Worm (Caenorhabditis elegans) whole organism, late embryonic: ENCODE measurements around the gene old-1.

Experiments used
- ceh-31 ChIP-seq: sonication (generic microtip); optimal IDR thresholded peaks from 2 replicates; lab custom pipeline; 2016; ENCODE audit warnings: missing genetic modification characterization, missing compliant biosample characterization
- ceh-45 ChIP-seq: fragments of 200-800 bp; sonication (Bioruptor generic); IDR thresholded peaks from 2 replicates; pipeline ENCODE4 v1.3.6; 2022; ENCODE audit warnings: missing genetic modification reagents, missing genetic modification characterization, missing compliant biosample characterization
- ceh-9 ChIP-seq: sonication (generic microtip); optimal IDR thresholded peaks from 2 replicates; lab custom pipeline; 2016; ENCODE audit warnings: mild to moderate bottlenecking, missing genetic modification characterization, inconsistent platforms, missing compliant biosample characterization
- dmd-4 ChIP-seq: sonication (generic microtip); optimal IDR thresholded peaks from 2 replicates; lab custom pipeline; 2016; ENCODE audit warnings: borderline replicate concordance, missing genetic modification characterization, missing compliant biosample characterization
- elt-2 ChIP-seq: sonication (generic microtip); optimal IDR thresholded peaks from 2 replicates; lab custom pipeline; 2016; ENCODE audit warnings: missing genetic modification reagents, missing genetic modification characterization, missing compliant biosample characterization
- hlh-30 ChIP-seq: sonication (generic microtip); optimal IDR thresholded peaks from 2 replicates; lab custom pipeline; 2017; ENCODE audit warnings: antibody characterized with exemption, missing genetic modification characterization, missing compliant biosample characterization; ENCODE audit not compliant: insufficient read depth
- nhr-11 ChIP-seq: fragments of 150-350 bp; optimal IDR thresholded peaks from 2 replicates; lab custom pipeline; 2014; ENCODE audit warnings: missing biosample characterization, missing genetic modification characterization
- pag-3 ChIP-seq: sonication (generic microtip); optimal IDR thresholded peaks from 2 replicates; lab custom pipeline; 2016; ENCODE audit warnings: missing compliant biosample characterization, missing genetic modification characterization, borderline replicate concordance
- pax-1 ChIP-seq: fragments of 150-350 bp; optimal IDR thresholded peaks from 2 replicates; lab custom pipeline; 2014; ENCODE audit warnings: missing biosample characterization, missing genetic modification characterization
- syd-9 ChIP-seq: sonication (generic microtip); optimal IDR thresholded peaks from 2 replicates; lab custom pipeline; 2016; ENCODE audit warnings: mild to moderate bottlenecking, missing genetic modification characterization, moderate library complexity, missing compliant biosample characterization

DNA sequence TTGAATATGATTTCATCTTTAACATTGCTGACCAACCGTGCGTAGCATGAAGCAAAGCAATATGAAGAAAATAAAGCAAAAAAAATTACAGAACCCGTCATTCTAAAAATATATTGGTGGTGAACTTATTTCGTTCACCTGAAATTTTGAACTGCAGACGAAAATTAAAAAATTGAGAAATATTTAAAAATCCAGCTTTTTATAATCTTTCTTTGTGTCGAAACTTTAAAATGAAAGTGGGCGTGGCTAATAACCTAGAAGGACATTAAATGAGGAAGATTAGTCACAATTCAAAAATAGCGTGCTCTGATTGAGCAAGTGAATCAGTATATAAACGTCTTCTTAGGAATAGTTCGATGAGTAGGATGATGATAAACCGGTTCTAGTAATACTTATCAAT is 19.1 kb downstream of the old-1 start, which contains the start of gene old-2:
- TF ChIP-seq nhr-11 (tag; lab: Kevin White, UChicago): no peak
- TF ChIP-seq elt-2 (tag; lab: Kevin White, UChicago): no peak
- no peak for TF ChIP-seq ceh-31 (tag; lab: Kevin White, UChicago)
- no peak for TF ChIP-seq syd-9
- TF ChIP-seq dmd-4 (tag; lab: Kevin White, UChicago): no peak
- no peak for TF ChIP-seq pag-3 (tag; lab: Kevin White, UChicago)
- no peak for TF ChIP-seq pax-1 (tag; lab: Kevin White, UChicago)
- TF ChIP-seq ceh-45 (GFP tag; lab: Robert Waterston, UW): no peak
- no peak for TF ChIP-seq hlh-30 (tag; lab: Kevin White, UChicago)
- no peak for TF ChIP-seq ceh-9
